Fruit fly (Drosophila melanogaster) whole organism, prepupa: ENCODE measurements around the gene CG5861.

ENCODE experiments used
- CG16779 ChIP-seq: fragments of 200-800 bp; sonication (Bioruptor generic); optimal IDR thresholded peaks from 3 replicates; lab custom pipeline; 2017; ENCODE audit warnings: missing biosample characterization, mild to moderate bottlenecking, missing genetic modification characterization
- CG32006 ChIP-seq: fragments of 200-800 bp; sonication (Bioruptor generic); optimal IDR thresholded peaks from 3 replicates; lab custom pipeline; 2017; ENCODE audit warnings: missing biosample characterization, mild to moderate bottlenecking, missing genetic modification characterization
- CG6792 ChIP-seq: fragments of 200-800 bp; sonication (Bioruptor generic); optimal IDR thresholded peaks from 3 replicates; lab custom pipeline; 2016; ENCODE audit warnings: missing biosample characterization, missing genetic modification characterization
- Hr38 ChIP-seq: sonication (Bioruptor generic); optimal IDR thresholded peaks from 2 replicates; lab custom pipeline; 2016; ENCODE audit warnings: missing biosample characterization, missing genetic modification characterization
- Hr39 ChIP-seq: fragments of 200-800 bp; sonication (Bioruptor generic); optimal IDR thresholded peaks from 2 replicates; lab custom pipeline; 2016; ENCODE audit warnings: missing biosample characterization, missing genetic modification characterization
- Lpt ChIP-seq: fragments of 200-800 bp; sonication (Bioruptor generic); optimal IDR thresholded peaks from 3 replicates; lab custom pipeline; 2016; ENCODE audit warnings: missing biosample characterization, missing genetic modification characterization
- OdsH ChIP-seq: fragments of 200-800 bp; sonication (Bioruptor generic); optimal IDR thresholded peaks from 3 replicates; lab custom pipeline; 2016; ENCODE audit warnings: missing biosample characterization, missing genetic modification characterization
- Sox102F ChIP-seq: fragments of 200-800 bp; sonication (Bioruptor generic); optimal IDR thresholded peaks from 2 replicates; lab custom pipeline; 2016; ENCODE audit warnings: missing biosample characterization, mild to moderate bottlenecking, missing genetic modification characterization
- pdm3 ChIP-seq: fragments of 200-800 bp; sonication (Bioruptor generic); optimal IDR thresholded peaks from 3 replicates; lab custom pipeline; 2016; ENCODE audit warnings: missing biosample characterization, missing genetic modification characterization
- salr ChIP-seq, 2 experiments: fragments of 200-800 bp; sonication (Bioruptor generic); optimal IDR thresholded peaks; 3 replicates each; lab custom pipeline; 2016 to 2018; ENCODE audit warnings: missing biosample characterization in 2 of 2, missing genetic modification characterization in 2 of 2, mild to moderate bottlenecking in 1 of 2
- topi ChIP-seq: fragments of 200-800 bp; sonication (Bioruptor generic); optimal IDR thresholded peaks from 3 replicates; lab custom pipeline; 2016; ENCODE audit warnings: missing biosample characterization, missing genetic modification characterization

DNA sequence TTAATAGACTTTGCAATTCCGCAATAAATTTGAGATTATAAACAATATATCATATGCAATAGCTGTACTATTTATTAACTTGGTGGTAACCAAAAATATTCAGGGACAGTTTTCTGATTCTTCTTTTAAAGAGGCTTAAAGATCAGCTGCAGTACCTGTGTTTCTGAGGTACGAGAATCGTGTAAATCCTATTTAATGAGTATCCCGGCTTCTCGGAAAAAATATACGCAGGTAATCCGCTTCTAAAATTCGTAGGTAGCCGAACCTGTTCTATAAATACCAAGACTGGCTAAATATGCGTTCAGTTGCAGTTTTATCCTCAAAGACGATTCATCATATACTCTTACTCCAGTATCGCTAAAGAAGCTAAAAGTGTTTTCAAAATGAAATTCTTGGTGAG is 22.5 kb upstream of the CG5861 start, which contains the start of gene CG4440:
- TF ChIP-seq topi (GFP tag; lab: Kevin White, UChicago) (no peak), CG32006 (GFP tag; lab: Kevin White, UChicago) (no peak), Hr39 (GFP tag; lab: Kevin White, UChicago) (no peak), Sox102F (no peak), CG6792 (no peak), OdsH (GFP tag; lab: Kevin White, UChicago) (no peak), CG16779 (tag; lab: Kevin White, UChicago) (no peak), pdm3 (no peak), salr (GFP tag; optimal IDR thresholded peaks at IDR 0.05; lab: Kevin White, UChicago) (no peak), Lpt (GFP tag; lab: Kevin White, UChicago) (no peak), Hr38 (no peak)
